Worm (Caenorhabditis elegans): Measurements from ENCODE around the gene F59A7.12.

- no peak for TF ChIP-seq aha-1 (tag)
- TF ChIP-seq Y75B8A.6 (GFP tag; IDR thresholded peaks at IDR 0.05), result no peak
- no peak for TF ChIP-seq hmg-1.1 (GFP tag; IDR thresholded peaks at IDR 0.05)
- TF ChIP-seq mdl-1 (tag; optimal IDR thresholded peaks at IDR 0.05), result no peak
- TF ChIP-seq lin-13 (GFP tag; optimal IDR thresholded peaks at IDR 0.05), result no peak
- no peak for TF ChIP-seq F49E8.2 (tag; optimal IDR thresholded peaks at IDR 0.05; ENCODE audit: borderline replicate concordance)
- TF ChIP-seq dmd-9 (GFP tag; IDR thresholded peaks at IDR 0.05), result no peak
- no peak for TF ChIP-seq egl-27 (tag; optimal IDR thresholded peaks at IDR 0.05)
- no peak for TF ChIP-seq ztf-11 (tag; optimal IDR thresholded peaks at IDR 0.05)
- no peak for TF ChIP-seq tra-1 (GFP tag; IDR thresholded peaks at IDR 0.05)
- no peak for TF ChIP-seq mep-1 (tag; optimal IDR thresholded peaks at IDR 0.05)
- TF ChIP-seq unc-130 (GFP tag; optimal IDR thresholded peaks at IDR 0.05), result no peak
- no peak for TF ChIP-seq nhr-102 (tag; optimal IDR thresholded peaks at IDR 0.05)
Observed at ce11 chrV:2072807-2073206, 42.8 kb downstream of the F59A7.12 start, which contains the start of gene Y40B10A.9.

Measured in whole organism, L4 larva.